Worm (Caenorhabditis elegans): ENCODE measurements around the gene pst-2.

DNA sequence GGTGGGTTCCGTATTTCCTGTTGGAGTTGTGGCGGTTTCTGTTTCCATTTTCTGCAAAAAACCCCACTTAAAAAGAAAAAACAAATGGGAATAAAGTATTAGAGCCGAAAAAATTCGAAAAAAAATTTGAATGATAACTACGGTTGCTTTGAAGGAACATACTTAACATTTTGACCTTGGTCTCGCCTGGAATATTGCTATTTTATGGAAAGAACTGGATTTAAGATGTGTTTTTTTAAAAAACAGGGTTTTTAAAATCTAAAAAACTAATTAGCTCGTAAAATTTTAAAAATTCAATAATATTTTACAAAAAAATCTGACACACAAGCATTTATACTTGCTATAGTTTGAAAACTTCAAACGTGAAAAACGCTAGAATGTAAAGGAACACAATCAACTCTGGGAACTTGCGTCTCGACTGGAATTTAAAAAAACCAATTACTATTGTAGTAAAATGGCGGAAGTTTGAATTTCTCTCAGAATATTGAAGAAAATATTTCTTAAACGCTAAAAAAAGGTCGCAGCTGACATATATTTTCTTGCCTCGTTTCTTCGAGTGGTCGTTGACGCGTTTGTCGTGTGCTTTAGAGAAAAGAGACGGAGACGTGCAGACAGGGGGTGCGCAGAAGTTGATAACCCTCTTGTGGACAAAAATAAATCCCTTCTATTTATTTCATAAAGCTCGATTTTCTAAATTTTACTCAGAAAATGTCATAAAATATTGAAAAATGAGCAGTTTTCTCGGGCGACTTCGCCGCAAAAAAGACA lies 17.9 kb downstream of the pst-2 start, which contains the start of the genes lgg-3 and rgs-5:
- TF ChIP-seq W03F9.2 (tag; optimal IDR thresholded peaks at IDR 0.05) (peak; percentile 73), him-1 (tag; optimal IDR thresholded peaks at IDR 0.05) (no peak)

Measured in whole organism, L4/young adult.